Worm (Caenorhabditis elegans) whole organism, L1 larva: ENCODE measurements around the gene appg-2.

Source experiments
- C16A3.4 ChIP-seq: fragments of 150-350 bp; optimal IDR thresholded peaks from 2 replicates; lab custom pipeline; 2014; ENCODE audit warnings: missing biosample characterization, missing genetic modification characterization
- F16B12.6 ChIP-seq: fragments of 150-350 bp; optimal IDR thresholded peaks from 2 replicates; lab custom pipeline; 2014; ENCODE audit warnings: missing biosample characterization, missing genetic modification characterization
- Y116A8C.19 ChIP-seq: sonication (generic microtip); optimal IDR thresholded peaks from 2 replicates; lab custom pipeline; 2016; ENCODE audit warnings: missing compliant biosample characterization, missing genetic modification characterization, borderline replicate concordance
- blmp-1 ChIP-seq: fragments of 150-350 bp; optimal IDR thresholded peaks from 2 replicates; lab custom pipeline; 2014; ENCODE audit warnings: missing biosample characterization, missing genetic modification characterization
- ceh-8 ChIP-seq: fragments of 200-800 bp; sonication (Bioruptor generic); optimal IDR thresholded peaks from 2 replicates; lab custom pipeline; 2018; ENCODE audit warnings: mild to moderate bottlenecking, missing genetic modification characterization, moderate library complexity, missing compliant biosample characterization
- ceh-82 ChIP-seq, 3 experiments: fragments of 150-350 bp in 1 of 3; sonication (generic microtip) in 2 of 3; optimal IDR thresholded peaks; 2 replicates each; lab custom pipeline; 2014 to 2017; ENCODE audit warnings: missing biosample characterization in 3 of 3, missing genetic modification characterization in 3 of 3
- dpl-1 ChIP-seq, 3 experiments: fragments of 150-350 bp in 2 of 3; sonication (generic microtip) in 1 of 3; optimal IDR thresholded peaks; 2 replicates each; lab custom pipeline; 2014 to 2017; ENCODE audit warnings: missing biosample characterization in 3 of 3, missing genetic modification characterization in 3 of 3, missing genetic modification reagents in 3 of 3
- dsc-1 ChIP-seq: sonication (generic microtip); optimal IDR thresholded peaks from 2 replicates; lab custom pipeline; 2016; ENCODE audit warnings: mild to moderate bottlenecking, missing genetic modification characterization, missing compliant biosample characterization
- efl-1 ChIP-seq, 4 experiments: fragments of 150-350 bp; optimal IDR thresholded peaks in 3 of 4; peaks in 1 of 4; 1 replicate in 1 of 4; 2 replicates in 3 of 4; lab custom pipeline; 2014; ENCODE audit warnings: missing biosample characterization in 2 of 4, missing genetic modification characterization in 2 of 4, missing genetic modification reagents in 2 of 4
- egl-27 ChIP-seq, 2 experiments: fragments of 150-350 bp in 1 of 2; sonication (generic microtip); optimal IDR thresholded peaks; 3 replicates each; lab custom pipeline; 2017 to 2018; ENCODE audit warnings: missing biosample characterization in 2 of 2, missing genetic modification characterization in 2 of 2, missing genetic modification reagents in 2 of 2
- elt-2 ChIP-seq: sonication (generic microtip); optimal IDR thresholded peaks from 2 replicates; lab custom pipeline; 2016; ENCODE audit warnings: missing genetic modification characterization, mild to moderate bottlenecking, inconsistent platforms, missing compliant biosample characterization, missing genetic modification reagents
- elt-3 ChIP-seq, 6 experiments: fragments of 150-350 bp in 1 of 6; sonication (generic microtip); optimal IDR thresholded peaks; 2 replicates each; lab custom pipeline; 2017 to 2018; ENCODE audit warnings: missing biosample characterization in 6 of 6, missing genetic modification characterization in 6 of 6, inconsistent platforms in 1 of 6
- fkh-8 ChIP-seq: sonication (generic microtip); optimal IDR thresholded peaks from 2 replicates; lab custom pipeline; 2016; ENCODE audit warnings: mild to moderate bottlenecking, missing genetic modification characterization, missing compliant biosample characterization
- irx-1 ChIP-seq: sonication (generic microtip); optimal IDR thresholded peaks from 2 replicates; lab custom pipeline; 2016; ENCODE audit warnings: missing genetic modification characterization, missing compliant biosample characterization
- jun-1 ChIP-seq: fragments of 150-350 bp; optimal IDR thresholded peaks from 2 replicates; lab custom pipeline; 2014; ENCODE audit warnings: missing biosample characterization, missing genetic modification reagents, missing genetic modification characterization
- lin-13 ChIP-seq: fragments of 150-350 bp; optimal IDR thresholded peaks from 2 replicates; lab custom pipeline; 2014; ENCODE audit warnings: missing biosample characterization, missing genetic modification reagents, missing genetic modification characterization
- lin-15B ChIP-seq: fragments of 150-350 bp; sonication (generic microtip); optimal IDR thresholded peaks from 3 replicates; lab custom pipeline; 2014; ENCODE audit warnings: missing biosample characterization, missing genetic modification characterization
- lin-35 ChIP-seq, 2 experiments: fragments of 150-350 bp; optimal IDR thresholded peaks; 2 replicates each; lab custom pipeline; 2014; ENCODE audit warnings: missing biosample characterization in 2 of 2, missing genetic modification characterization in 2 of 2, missing genetic modification reagents in 2 of 2
- lsy-2 ChIP-seq, 2 experiments: fragments of 150-350 bp; optimal IDR thresholded peaks; 2 replicates each; lab custom pipeline; 2014; ENCODE audit warnings: missing biosample characterization in 2 of 2, missing genetic modification characterization in 2 of 2
- mab-9 ChIP-seq: fragments of 200-800 bp; sonication (Bioruptor generic); IDR thresholded peaks from 2 replicates; pipeline ENCODE4 v1.3.6; 2022; ENCODE audit warnings: missing genetic modification reagents, missing genetic modification characterization, missing compliant biosample characterization
- nhr-11 ChIP-seq: fragments of 150-350 bp; optimal IDR thresholded peaks from 2 replicates; lab custom pipeline; 2014; ENCODE audit warnings: missing biosample characterization, missing genetic modification characterization
- nhr-19 ChIP-seq: fragments of 200-800 bp; sonication (Bioruptor generic); conservative IDR thresholded peaks from 2 replicates; pipeline ENCODE4 v1.3.6; 2022; ENCODE audit warnings: missing genetic modification characterization, missing compliant biosample characterization
- nhr-20 ChIP-seq: sonication (generic microtip); optimal IDR thresholded peaks from 2 replicates; lab custom pipeline; 2016; ENCODE audit warnings: mild to moderate bottlenecking, missing genetic modification characterization, missing compliant biosample characterization
- nhr-47 ChIP-seq: sonication (generic microtip); optimal IDR thresholded peaks from 2 replicates; lab custom pipeline; 2016; ENCODE audit warnings: mild to moderate bottlenecking, missing genetic modification characterization, moderate library complexity, missing compliant biosample characterization
- nhr-71 ChIP-seq: sonication (generic microtip); optimal IDR thresholded peaks from 2 replicates; lab custom pipeline; 2016; ENCODE audit warnings: mild to moderate bottlenecking, missing genetic modification characterization, moderate library complexity, missing compliant biosample characterization
- nhr-76 ChIP-seq: sonication (generic microtip); optimal IDR thresholded peaks from 2 replicates; lab custom pipeline; 2017; ENCODE audit warnings: missing biosample characterization, missing genetic modification characterization
- nhr-84 ChIP-seq: sonication (generic microtip); optimal IDR thresholded peaks from 2 replicates; lab custom pipeline; 2017; ENCODE audit warnings: missing biosample characterization, missing genetic modification characterization
- nhr-85 ChIP-seq: sonication (generic microtip); peaks from one replicate; lab custom pipeline; 2016; ENCODE audit warnings: missing genetic modification characterization, inconsistent platforms, missing compliant biosample characterization
- nhr-90 ChIP-seq: sonication (generic microtip); optimal IDR thresholded peaks from 2 replicates; lab custom pipeline; 2016; ENCODE audit warnings: mild to moderate bottlenecking, missing genetic modification characterization, missing compliant biosample characterization; ENCODE audit not compliant: poor library complexity
- pag-3 ChIP-seq: sonication (generic microtip); optimal IDR thresholded peaks from 2 replicates; lab custom pipeline; 2017; ENCODE audit warnings: missing genetic modification characterization, mild to moderate bottlenecking, missing compliant biosample characterization, antibody characterized with exemption, borderline replicate concordance; ENCODE audit not compliant: insufficient read depth
- skn-1 ChIP-seq: fragments of 150-350 bp; optimal IDR thresholded peaks from 2 replicates; lab custom pipeline; 2014; ENCODE audit warnings: missing biosample characterization, missing genetic modification characterization
- snpc-4 ChIP-seq: fragments of 150-350 bp; optimal IDR thresholded peaks from 2 replicates; lab custom pipeline; 2014; ENCODE audit warnings: missing biosample characterization, missing genetic modification characterization
- sptf-1 ChIP-seq: fragments of 150-350 bp; optimal IDR thresholded peaks from 2 replicates; lab custom pipeline; 2014; ENCODE audit warnings: missing biosample characterization, missing genetic modification characterization
- sup-37 ChIP-seq: fragments of 200-800 bp; sonication (Bioruptor generic); optimal IDR thresholded peaks from 2 replicates; lab custom pipeline; 2018; ENCODE audit warnings: mild to moderate bottlenecking, missing genetic modification characterization, missing compliant biosample characterization
- swsn-7 ChIP-seq: sonication (generic microtip); optimal IDR thresholded peaks from 2 replicates; lab custom pipeline; 2016; ENCODE audit warnings: missing genetic modification characterization, missing compliant biosample characterization
- tbx-2 ChIP-seq: sonication (generic microtip); optimal IDR thresholded peaks from 2 replicates; lab custom pipeline; 2016; ENCODE audit warnings: missing genetic modification characterization, missing compliant biosample characterization
- unc-30 ChIP-seq: sonication (generic microtip); optimal IDR thresholded peaks from 2 replicates; lab custom pipeline; 2017; ENCODE audit warnings: missing biosample characterization, missing genetic modification characterization
- unc-98 ChIP-seq: fragments of 200-800 bp; sonication (Bioruptor generic); IDR thresholded peaks from 2 replicates; pipeline ENCODE4 v1.3.6; 2022; ENCODE audit warnings: missing genetic modification characterization, missing compliant biosample characterization
- vab-15 ChIP-seq: sonication (generic microtip); optimal IDR thresholded peaks from 2 replicates; lab custom pipeline; 2017; ENCODE audit warnings: missing genotype, mild to moderate bottlenecking, missing genetic modification characterization, missing compliant biosample characterization
- xbp-1 ChIP-seq: sonication (generic microtip); optimal IDR thresholded peaks from 2 replicates; lab custom pipeline; 2016; ENCODE audit warnings: missing genetic modification characterization, missing compliant biosample characterization
- ztf-11 ChIP-seq, 2 experiments: sonication (generic microtip); optimal IDR thresholded peaks; 2 replicates each; lab custom pipeline; 2016 to 2017; ENCODE audit warnings: missing genetic modification characterization in 2 of 2, missing biosample characterization in 1 of 2, missing compliant biosample characterization in 1 of 2
- ztf-4 ChIP-seq: fragments of 150-350 bp; optimal IDR thresholded peaks from 2 replicates; lab custom pipeline; 2014; ENCODE audit warnings: missing biosample characterization, missing genetic modification characterization

The appg-2 gene

ce11 chrII:8810679-8811413 lies 9.9 kb downstream of the appg-2 start, which contains the start of the genes F46C5.9 and rer-1:
Gene F46C5.9, minus strand, starts transcription at chrII:8810729.
Gene rer-1, plus strand, starts transcription at chrII:8811370.
- TF ChIP-seq elt-2 (tag; lab: Kevin White, UChicago) (no peak), nhr-76 (no peak), nhr-20 (tag; lab: Kevin White, UChicago) (peak; percentile 29), lin-35 (GFP tag; optimal IDR thresholded peaks at IDR 0.05; lab: Kevin White, UChicago) (peak; percentile 25 to 54), lin-15B (tag; lab: Kevin White, UChicago) (no peak), nhr-47 (tag; lab: Kevin White, UChicago) (peak; percentile 6), F16B12.6 (tag; lab: Kevin White, UChicago) (peak; percentile 83), skn-1 (tag; lab: Kevin White, UChicago) (no peak), lsy-2 (tag; optimal IDR thresholded peaks at IDR 0.05; lab: Kevin White, UChicago) (peak in 1 of 2 experiments; percentile 63), blmp-1 (tag; lab: Kevin White, UChicago) (peak; percentile 19), dpl-1 (GFP tag; optimal IDR thresholded peaks at IDR 0.05; lab: Kevin White, UChicago) (peak; percentile 0 to 48 (median 12)), mab-9 (GFP tag; lab: Robert Waterston, UW) (no peak), efl-1 (optimal IDR thresholded peaks at IDR 0.05; lab: Kevin White, UChicago) (peak; percentile 25 to 47), efl-1 (GFP tag; optimal IDR thresholded peaks at IDR 0.05 in 1 of 2; lab: Kevin White, UChicago) (peak; percentile 51 to 80), ztf-4 (tag; lab: Kevin White, UChicago) (no peak), nhr-71 (tag; lab: Kevin White, UChicago) (peak; percentile 14), xbp-1 (tag; lab: Kevin White, UChicago) (peak; percentile 93), vab-15 (no peak), nhr-85 (tag; lab: Kevin White, UChicago) (no peak), C16A3.4 (tag; lab: Kevin White, UChicago) (peak; percentile 25), nhr-19 (GFP tag; lab: Robert Waterston, UW) (no peak)

DNA sequence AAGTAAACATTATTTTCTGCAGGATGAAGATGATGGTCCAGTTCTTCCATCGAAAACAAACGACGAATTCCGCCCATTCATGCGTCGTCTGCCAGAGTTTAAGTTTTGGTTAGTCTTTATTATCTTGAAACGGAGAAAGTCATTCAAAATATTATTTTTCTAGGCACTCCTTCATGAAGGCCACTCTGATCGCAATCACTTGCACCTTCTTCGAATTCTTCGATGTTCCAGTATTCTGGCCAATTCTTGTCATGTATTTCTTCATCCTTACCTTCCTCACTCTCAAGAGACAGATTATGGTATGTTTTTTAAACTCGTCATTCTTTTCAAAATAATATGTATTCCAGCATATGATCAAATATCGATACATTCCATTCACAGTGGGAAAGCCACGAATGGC lies 10.9 kb downstream of the appg-2 start:
- TF ChIP-seq lin-13 (GFP tag; lab: Kevin White, UChicago) (peak; percentile 9), elt-3 (tag; optimal IDR thresholded peaks at IDR 0.05; lab: Kevin White, UChicago) (peak in 1 of 6 experiments; percentile 42), nhr-19 (GFP tag; lab: Robert Waterston, UW) (0 out of 2 replicates have a peak, but pooled peaks have one; percentile 35), nhr-71 (tag; lab: Kevin White, UChicago) (no peak), swsn-7 (tag; lab: Kevin White, UChicago) (no peak), snpc-4 (no peak), dsc-1 (tag; lab: Kevin White, UChicago) (no peak)

DNA sequence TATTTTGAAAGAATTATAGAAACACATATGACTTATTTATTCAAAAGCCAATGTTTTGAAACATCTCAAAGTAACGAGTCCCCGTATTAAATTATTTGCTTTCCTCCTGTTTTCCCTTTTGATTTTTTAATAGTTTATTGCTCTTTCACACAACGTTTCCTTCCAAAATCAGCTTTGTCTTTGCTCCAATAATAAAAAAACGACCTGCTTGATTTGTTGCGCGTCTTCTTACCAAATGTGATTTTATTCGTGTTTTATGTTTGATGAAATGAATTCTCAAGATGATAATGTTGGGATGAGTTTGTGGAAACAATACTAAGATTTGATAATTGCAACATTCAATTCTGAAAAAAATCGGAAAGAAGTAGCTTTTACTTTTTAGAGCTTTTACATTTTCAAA lies 11.4 kb downstream of the appg-2 start:
- TF ChIP-seq elt-3 (tag; optimal IDR thresholded peaks at IDR 0.05; lab: Kevin White, UChicago) (peak in 1 of 6 experiments; percentile 23), lin-13 (GFP tag; lab: Kevin White, UChicago) (no peak), fkh-8 (tag; lab: Kevin White, UChicago) (no peak), sptf-1 (tag; lab: Kevin White, UChicago) (no peak), nhr-11 (tag; lab: Kevin White, UChicago) (no peak), sup-37 (GFP tag; lab: Kevin White, UChicago) (no peak), unc-30 (tag; lab: Kevin White, UChicago) (no peak), efl-1 (optimal IDR thresholded peaks at IDR 0.05; lab: Kevin White, UChicago) (no peak), efl-1 (GFP tag; optimal IDR thresholded peaks at IDR 0.05 in 1 of 2; lab: Kevin White, UChicago) (peak in 1 of 2 experiments; percentile 45), nhr-84 (tag; lab: Kevin White, UChicago) (no peak), ztf-11 (tag; optimal IDR thresholded peaks at IDR 0.05; lab: Kevin White, UChicago) (no peak)

DNA sequence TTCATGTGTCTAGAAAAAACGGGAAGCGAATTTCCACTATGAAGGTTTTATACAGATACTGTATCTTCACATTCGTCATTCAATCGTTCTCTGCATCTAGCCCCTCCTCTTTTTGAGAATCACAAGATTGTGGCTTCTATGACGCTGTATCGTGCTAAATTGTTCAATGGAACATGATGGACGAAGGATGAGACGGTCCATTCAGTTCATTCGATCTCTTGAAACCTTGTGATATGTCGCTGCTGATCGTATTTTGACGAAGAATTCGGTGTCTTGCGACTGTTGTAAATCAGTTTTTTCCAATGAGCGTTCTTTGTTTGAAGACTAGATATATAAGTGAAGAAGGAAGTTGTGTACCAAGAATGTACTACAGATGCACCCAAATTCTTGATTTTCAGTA lies 12.7 kb downstream of the appg-2 start:
- peak; percentile 89 for TF ChIP-seq nhr-71 (tag; lab: Kevin White, UChicago)
- TF ChIP-seq Y116A8C.19 (tag; lab: Kevin White, UChicago): no peak
- TF ChIP-seq irx-1 (tag; lab: Kevin White, UChicago): peak; percentile 36
- peak; percentile 51 for TF ChIP-seq nhr-47 (tag; lab: Kevin White, UChicago)
- TF ChIP-seq nhr-11 (tag; lab: Kevin White, UChicago): no peak
- TF ChIP-seq unc-98: no peak
- TF ChIP-seq egl-27 (tag; optimal IDR thresholded peaks at IDR 0.05; lab: Kevin White, UChicago): no peak
- TF ChIP-seq ceh-82 (tag; optimal IDR thresholded peaks at IDR 0.05; lab: Kevin White, UChicago): peak in 1 of 3 experiments; percentile 5
- TF ChIP-seq lin-35 (GFP tag; optimal IDR thresholded peaks at IDR 0.05; lab: Kevin White, UChicago): peak in 1 of 2 experiments; percentile 70
- TF ChIP-seq swsn-7 (tag; lab: Kevin White, UChicago): no peak
- peak; percentile 74 for TF ChIP-seq nhr-90 (tag; lab: Kevin White, UChicago)
- TF ChIP-seq pag-3 (tag; lab: Kevin White, UChicago): no peak
- peak in 1 of 2 experiments; percentile 90 for TF ChIP-seq lsy-2 (tag; optimal IDR thresholded peaks at IDR 0.05; lab: Kevin White, UChicago)
- TF ChIP-seq ceh-8 (GFP tag; lab: Kevin White, UChicago): no peak
- TF ChIP-seq tbx-2 (tag; lab: Kevin White, UChicago): peak; percentile 73
- peak; percentile 28 for TF ChIP-seq vab-15
- TF ChIP-seq jun-1 (tag; lab: Kevin White, UChicago): no peak
